In genomic region chr3R:5059320-5059719, dm6 we compare ENCODE assay signal across 1 fruit fly cellular context.
TF ChIP-seq lines count a peak whose summit lies in the region.

No protein-coding gene starts in this region.

TF ChIP-seq in whole organism, embryonic, 481 proteins besides CTCF, POLR2A, EP300 and RAD21 (continued from another document and continues in another):
- peak; percentile 6 for TF ChIP-seq CG18262 (tag; optimal IDR thresholded peaks at IDR 0.05; lab: Kevin White, UChicago)
- no peak for TF ChIP-seq CG17385 (GFP tag; optimal IDR thresholded peaks at IDR 0.05; lab: Kevin White, UChicago)
- no peak for TF ChIP-seq CG10431 (GFP tag; optimal IDR thresholded peaks at IDR 0.05; lab: Kevin White, UChicago)
- no peak for TF ChIP-seq crp (GFP tag; optimal IDR thresholded peaks at IDR 0.05; lab: Kevin White, UChicago)
- TF ChIP-seq esg (GFP tag; conservative IDR thresholded peaks at IDR 0.05; lab: Robert Waterston, UW): no peak
- TF ChIP-seq CG31441 (GFP tag; IDR thresholded peaks at IDR 0.05; lab: Robert Waterston, UW): 0 out of 2 replicates have a peak, but pooled peaks have one; percentile 33
- peak; percentile 17 for TF ChIP-seq CG18619 (GFP tag; optimal IDR thresholded peaks at IDR 0.05; lab: Kevin White, UChicago)
- no peak for TF ChIP-seq CG17802 (tag; optimal IDR thresholded peaks at IDR 0.05; lab: Kevin White, UChicago)
- no peak for TF ChIP-seq CG12236 (GFP tag; optimal IDR thresholded peaks at IDR 0.05; lab: Kevin White, UChicago)
- TF ChIP-seq ac (GFP tag; optimal IDR thresholded peaks at IDR 0.05; lab: Kevin White, UChicago): no peak
- TF ChIP-seq E2f1 (GFP tag; IDR thresholded peaks at IDR 0.05; lab: Robert Waterston, UW): no peak
- TF ChIP-seq Dref (GFP tag; IDR thresholded peaks at IDR 0.05; lab: Robert Waterston, UW): no peak
- TF ChIP-seq gsb-n (tag; optimal IDR thresholded peaks at IDR 0.05; lab: Kevin White, UChicago): no peak
- no peak for TF ChIP-seq ranshi (GFP tag; IDR thresholded peaks at IDR 0.05; lab: Robert Waterston, UW)
- no peak for TF ChIP-seq CG4854 (GFP tag; optimal IDR thresholded peaks at IDR 0.05; lab: Kevin White, UChicago)
- TF ChIP-seq ewg (GFP tag; optimal IDR thresholded peaks at IDR 0.05; lab: Kevin White, UChicago): no peak
- TF ChIP-seq Hmr (GFP tag; optimal IDR thresholded peaks at IDR 0.05; lab: Kevin White, UChicago): no peak
- TF ChIP-seq CG8290 (GFP tag; optimal IDR thresholded peaks at IDR 0.05; lab: Kevin White, UChicago): no peak
- no peak for TF ChIP-seq CG8290 (tag; optimal IDR thresholded peaks at IDR 0.05; lab: Kevin White, UChicago)
- peak; percentile 13 for TF ChIP-seq Meics (GFP tag; optimal IDR thresholded peaks at IDR 0.05; lab: Kevin White, UChicago)
- TF ChIP-seq Mrtf (GFP tag; IDR thresholded peaks at IDR 0.05; lab: Robert Waterston, UW): no peak
- no peak for TF ChIP-seq cg (GFP tag; optimal IDR thresholded peaks at IDR 0.05; lab: Kevin White, UChicago)
- TF ChIP-seq CG1529 (GFP tag; optimal IDR thresholded peaks at IDR 0.05; lab: Kevin White, UChicago): no peak
- TF ChIP-seq CG3281 (GFP tag; optimal IDR thresholded peaks at IDR 0.05; lab: Kevin White, UChicago): peak; percentile 43
- no peak for TF ChIP-seq CG1024 (GFP tag; IDR thresholded peaks at IDR 0.05; lab: Robert Waterston, UW)
- TF ChIP-seq CG14050 (GFP tag; IDR thresholded peaks at IDR 0.05; lab: Robert Waterston, UW): no peak
- TF ChIP-seq sc (optimal IDR thresholded peaks at IDR 0.05; lab: Kevin White, UChicago): no peak
- no peak for TF ChIP-seq sc (GFP tag; optimal IDR thresholded peaks at IDR 0.05; lab: Kevin White, UChicago)
- no peak for TF ChIP-seq CG8924 (tag; optimal IDR thresholded peaks at IDR 0.05; lab: Kevin White, UChicago)
- no peak for TF ChIP-seq CG10959 (GFP tag; IDR thresholded peaks at IDR 0.05; lab: Robert Waterston, UW)
- no peak for TF ChIP-seq sima (GFP tag; optimal IDR thresholded peaks at IDR 0.05; lab: Kevin White, UChicago)
- TF ChIP-seq twi (tag; optimal IDR thresholded peaks at IDR 0.05; lab: Kevin White, UChicago): no peak
- TF ChIP-seq abd-A (tag; optimal IDR thresholded peaks at IDR 0.05; lab: Kevin White, UChicago): no peak
- TF ChIP-seq CG11723 (GFP tag; optimal IDR thresholded peaks at IDR 0.05; lab: Kevin White, UChicago): peak; percentile 16
- no peak for TF ChIP-seq CG13894 (tag; optimal IDR thresholded peaks at IDR 0.05; lab: Kevin White, UChicago)
- TF ChIP-seq trem (tag; optimal IDR thresholded peaks at IDR 0.05; lab: Kevin White, UChicago): no peak
- TF ChIP-seq CG18764 (GFP tag; optimal IDR thresholded peaks at IDR 0.05; lab: Kevin White, UChicago): no peak
- no peak for TF ChIP-seq CG31388 (GFP tag; optimal IDR thresholded peaks at IDR 0.05; lab: Kevin White, UChicago)
- TF ChIP-seq gcm2 (GFP tag; optimal IDR thresholded peaks at IDR 0.05; lab: Kevin White, UChicago): no peak
- TF ChIP-seq CG9797 (GFP tag; optimal IDR thresholded peaks at IDR 0.05; lab: Kevin White, UChicago): no peak
- TF ChIP-seq Rx (GFP tag; IDR thresholded peaks at IDR 0.05; lab: Robert Waterston, UW): no peak
- TF ChIP-seq CG5245 (GFP tag; optimal IDR thresholded peaks at IDR 0.05; lab: Kevin White, UChicago): no peak
- TF ChIP-seq Asciz (GFP tag; optimal IDR thresholded peaks at IDR 0.05; lab: Kevin White, UChicago): peak; percentile 50
- no peak for TF ChIP-seq pb (GFP tag; optimal IDR thresholded peaks at IDR 0.05; lab: Kevin White, UChicago)
- TF ChIP-seq ERR (GFP tag; optimal IDR thresholded peaks at IDR 0.05; lab: Kevin White, UChicago): no peak
- TF ChIP-seq insv (GFP tag; optimal IDR thresholded peaks at IDR 0.05; lab: Kevin White, UChicago): no peak
- TF ChIP-seq unpg (GFP tag; optimal IDR thresholded peaks at IDR 0.05; lab: Kevin White, UChicago): no peak
- no peak for TF ChIP-seq crc (GFP tag; optimal IDR thresholded peaks at IDR 0.05; lab: Kevin White, UChicago)
- no peak for TF ChIP-seq NC2α (GFP tag; optimal IDR thresholded peaks at IDR 0.05; lab: Kevin White, UChicago)
- TF ChIP-seq Hmx (GFP tag; optimal IDR thresholded peaks at IDR 0.05; lab: Kevin White, UChicago): no peak
- TF ChIP-seq CG17359 (tag; optimal IDR thresholded peaks at IDR 0.05; lab: Kevin White, UChicago): no peak
- no peak for TF ChIP-seq CG6854 (GFP tag; optimal IDR thresholded peaks at IDR 0.05; lab: Kevin White, UChicago)
- no peak for TF ChIP-seq NFAT (GFP tag; IDR thresholded peaks at IDR 0.05; lab: Robert Waterston, UW)
- no peak for TF ChIP-seq Spps (tag; optimal IDR thresholded peaks at IDR 0.05; lab: Kevin White, UChicago)
- no peak for TF ChIP-seq Poxn (GFP tag; IDR thresholded peaks at IDR 0.05; lab: Robert Waterston, UW)
- TF ChIP-seq C15 (GFP tag; IDR thresholded peaks at IDR 0.05; lab: Robert Waterston, UW): no peak
- TF ChIP-seq HLHmδ (GFP tag; optimal IDR thresholded peaks at IDR 0.05; lab: Kevin White, UChicago): no peak
- TF ChIP-seq Xrp1 (GFP tag; IDR thresholded peaks at IDR 0.05; lab: Robert Waterston, UW): no peak
- TF ChIP-seq pum (GFP tag; optimal IDR thresholded peaks at IDR 0.05; lab: Kevin White, UChicago): no peak
- no peak for TF ChIP-seq phol (tag; optimal IDR thresholded peaks at IDR 0.05; lab: Kevin White, UChicago)
- TF ChIP-seq Xbp1 (GFP tag; optimal IDR thresholded peaks at IDR 0.05; lab: Kevin White, UChicago): no peak
- TF ChIP-seq Antp (GFP tag; optimal IDR thresholded peaks at IDR 0.05; lab: Kevin White, UChicago): no peak
- no peak for TF ChIP-seq CG34224 (GFP tag; IDR thresholded peaks at IDR 0.05; lab: Robert Waterston, UW; ENCODE audit: partially characterized antibody)
- 0 out of 2 replicates have a peak, but pooled peaks have one; percentile 14 for TF ChIP-seq CG14014 (GFP tag; IDR thresholded peaks at IDR 0.05; lab: Robert Waterston, UW)
- TF ChIP-seq br (optimal IDR thresholded peaks at IDR 0.05; lab: Kevin White, UChicago): no peak
- TF ChIP-seq dan (GFP tag; IDR thresholded peaks at IDR 0.05; lab: Robert Waterston, UW): no peak
- TF ChIP-seq sd (tag; optimal IDR thresholded peaks at IDR 0.05; lab: Kevin White, UChicago): peak; percentile 48
- TF ChIP-seq CG8281 (tag; optimal IDR thresholded peaks at IDR 0.05; lab: Kevin White, UChicago): no peak
- TF ChIP-seq nau (GFP tag; optimal IDR thresholded peaks at IDR 0.05; lab: Kevin White, UChicago): no peak
- TF ChIP-seq lab (GFP tag; optimal IDR thresholded peaks at IDR 0.05; lab: Kevin White, UChicago): peak; percentile 28
- TF ChIP-seq CG3726 (GFP tag; IDR thresholded peaks at IDR 0.05; lab: Robert Waterston, UW): no peak
- TF ChIP-seq vnd (GFP tag; IDR thresholded peaks at IDR 0.05; lab: Robert Waterston, UW; ENCODE audit: partially characterized antibody): no peak
- TF ChIP-seq CG11247 (GFP tag; IDR thresholded peaks at IDR 0.05; lab: Robert Waterston, UW): no peak
- TF ChIP-seq zen2 (GFP tag; IDR thresholded peaks at IDR 0.05; lab: Robert Waterston, UW; ENCODE audit: partially characterized antibody): no peak
- TF ChIP-seq nerfin-1 (tag; optimal IDR thresholded peaks at IDR 0.05; lab: Kevin White, UChicago): no peak
- no peak for TF ChIP-seq Abd-B (GFP tag; optimal IDR thresholded peaks at IDR 0.05; lab: Kevin White, UChicago)
- TF ChIP-seq trh (GFP tag; optimal IDR thresholded peaks at IDR 0.05; lab: Kevin White, UChicago): no peak
- no peak for TF ChIP-seq Jarid2 (GFP tag; optimal IDR thresholded peaks at IDR 0.05; lab: Kevin White, UChicago)
- peak; percentile 17 for TF ChIP-seq CG9727 (GFP tag; optimal IDR thresholded peaks at IDR 0.05; lab: Kevin White, UChicago)
- no peak for TF ChIP-seq CG3163 (GFP tag; optimal IDR thresholded peaks at IDR 0.05; lab: Kevin White, UChicago)
- no peak for TF ChIP-seq HmgZ (tag; optimal IDR thresholded peaks at IDR 0.05; lab: Kevin White, UChicago)
- TF ChIP-seq CG9817 (tag; optimal IDR thresholded peaks at IDR 0.05; lab: Kevin White, UChicago): no peak
- TF ChIP-seq CG13424 (tag; optimal IDR thresholded peaks at IDR 0.05; lab: Kevin White, UChicago): peak; percentile 5
- TF ChIP-seq CG9932 (GFP tag; IDR thresholded peaks at IDR 0.05; lab: Robert Waterston, UW): no peak
- TF ChIP-seq gfzf (GFP tag; optimal IDR thresholded peaks at IDR 0.05; lab: Kevin White, UChicago): no peak
- TF ChIP-seq PHDP (tag; optimal IDR thresholded peaks at IDR 0.05; lab: Kevin White, UChicago): no peak
- TF ChIP-seq Ssrp (tag; optimal IDR thresholded peaks at IDR 0.05; lab: Kevin White, UChicago): no peak
- no peak for TF ChIP-seq Bteb2 (GFP tag; optimal IDR thresholded peaks at IDR 0.05; lab: Kevin White, UChicago)
- TF ChIP-seq onecut (GFP tag; IDR thresholded peaks at IDR 0.05; lab: Robert Waterston, UW): no peak
- no peak for TF ChIP-seq tgo (GFP tag; IDR thresholded peaks at IDR 0.05; lab: Robert Waterston, UW)
- TF ChIP-seq CG31224 (GFP tag; IDR thresholded peaks at IDR 0.05; lab: Robert Waterston, UW): no peak
- TF ChIP-seq CG5180 (GFP tag; optimal IDR thresholded peaks at IDR 0.05; lab: Kevin White, UChicago): no peak
- no peak for TF ChIP-seq disco-r (GFP tag; optimal IDR thresholded peaks at IDR 0.05; lab: Kevin White, UChicago)
- TF ChIP-seq knrl (GFP tag; IDR thresholded peaks at IDR 0.05; lab: Robert Waterston, UW; ENCODE audit: partially characterized antibody): no peak
- TF ChIP-seq psq (GFP tag; optimal IDR thresholded peaks at IDR 0.05; lab: Kevin White, UChicago): no peak
- no peak for TF ChIP-seq CG2116 (GFP tag; optimal IDR thresholded peaks at IDR 0.05; lab: Kevin White, UChicago)
- no peak for TF ChIP-seq CG15479 (GFP tag; optimal IDR thresholded peaks at IDR 0.05; lab: Kevin White, UChicago)
- TF ChIP-seq dati (GFP tag; IDR thresholded peaks at IDR 0.05; lab: Robert Waterston, UW): no peak
- peak; percentile 46 for TF ChIP-seq CG2678 (tag; optimal IDR thresholded peaks at IDR 0.05; lab: Kevin White, UChicago)
- no peak for TF ChIP-seq ttk (GFP tag; IDR thresholded peaks at IDR 0.05; lab: Robert Waterston, UW)
- TF ChIP-seq toy (GFP tag; IDR thresholded peaks at IDR 0.05; lab: Robert Waterston, UW): no peak
- no peak for TF ChIP-seq CoRest (tag; optimal IDR thresholded peaks at IDR 0.05; lab: Kevin White, UChicago)
- TF ChIP-seq CG2129 (GFP tag; IDR thresholded peaks at IDR 0.05; lab: Robert Waterston, UW; ENCODE audit: partially characterized antibody): no peak
- no peak for TF ChIP-seq Bgb (GFP tag; IDR thresholded peaks at IDR 0.05; lab: Robert Waterston, UW; ENCODE audit: partially characterized antibody)
- no peak for TF ChIP-seq CG17186 (GFP tag; optimal IDR thresholded peaks at IDR 0.05; lab: Kevin White, UChicago)
- TF ChIP-seq Side (GFP tag; optimal IDR thresholded peaks at IDR 0.05; lab: Kevin White, UChicago): no peak
- TF ChIP-seq H2.0 (GFP tag; IDR thresholded peaks at IDR 0.05; lab: Robert Waterston, UW): no peak
- no peak for TF ChIP-seq CG30431 (GFP tag; optimal IDR thresholded peaks at IDR 0.05; lab: Kevin White, UChicago)
- no peak for TF ChIP-seq CG4360 (GFP tag; IDR thresholded peaks at IDR 0.05; lab: Robert Waterston, UW)
- no peak for TF ChIP-seq exex (tag; optimal IDR thresholded peaks at IDR 0.05; lab: Kevin White, UChicago)
- TF ChIP-seq CG10366 (GFP tag; IDR thresholded peaks at IDR 0.05; lab: Robert Waterston, UW): no peak
- TF ChIP-seq CG6254 (GFP tag; optimal IDR thresholded peaks at IDR 0.05; lab: Kevin White, UChicago): no peak
- peak; percentile 8 for TF ChIP-seq CG13296 (GFP tag; optimal IDR thresholded peaks at IDR 0.05; lab: Kevin White, UChicago)
- TF ChIP-seq BEAF-32 (GFP tag; optimal IDR thresholded peaks at IDR 0.05; lab: Kevin White, UChicago): no peak
- TF ChIP-seq en (GFP tag; optimal IDR thresholded peaks at IDR 0.05; lab: Kevin White, UChicago): no peak
- no peak for TF ChIP-seq CG6813 (GFP tag; optimal IDR thresholded peaks at IDR 0.05; lab: Kevin White, UChicago)
- TF ChIP-seq inv (GFP tag; IDR thresholded peaks at IDR 0.05; lab: Robert Waterston, UW; ENCODE audit: partially characterized antibody): no peak
- TF ChIP-seq Sox100B (GFP tag; optimal IDR thresholded peaks at IDR 0.05; lab: Kevin White, UChicago): peak; percentile 18
- TF ChIP-seq CG2712 (tag; optimal IDR thresholded peaks at IDR 0.05; lab: Kevin White, UChicago): no peak
- TF ChIP-seq CG32767 (GFP tag; IDR thresholded peaks at IDR 0.05; lab: Robert Waterston, UW): no peak
- no peak for TF ChIP-seq CG7357 (GFP tag; IDR thresholded peaks at IDR 0.05; lab: Robert Waterston, UW)
- TF ChIP-seq Sox102F (GFP tag; optimal IDR thresholded peaks at IDR 0.05; lab: Kevin White, UChicago): no peak
- TF ChIP-seq CG16863 (GFP tag; optimal IDR thresholded peaks at IDR 0.05; lab: Kevin White, UChicago): no peak
- no peak for TF ChIP-seq Trl (optimal IDR thresholded peaks at IDR 0.05; lab: Kevin White, UChicago)
- TF ChIP-seq Trl (GFP tag; optimal IDR thresholded peaks at IDR 0.05; lab: Kevin White, UChicago): no peak
- no peak for TF ChIP-seq Max (GFP tag; optimal IDR thresholded peaks at IDR 0.05; lab: Kevin White, UChicago)
- peak; percentile 18; the same call in 1 of the 3 replicates for TF ChIP-seq CG17361 (GFP tag; IDR thresholded peaks at IDR 0.05; lab: Robert Waterston, UW)
- no peak for TF ChIP-seq CG9215 (GFP tag; IDR thresholded peaks at IDR 0.05; lab: Robert Waterston, UW)
- no peak for TF ChIP-seq CG14441 (GFP tag; IDR thresholded peaks at IDR 0.05; lab: Robert Waterston, UW)
- no peak for TF ChIP-seq tio (GFP tag; optimal IDR thresholded peaks at IDR 0.05; lab: Kevin White, UChicago)
- TF ChIP-seq CG2202 (tag; optimal IDR thresholded peaks at IDR 0.05; lab: Kevin White, UChicago): no peak
- TF ChIP-seq Mad (GFP tag; optimal IDR thresholded peaks at IDR 0.05; lab: Kevin White, UChicago): no peak
- TF ChIP-seq CG10565 (GFP tag; optimal IDR thresholded peaks at IDR 0.05; lab: Kevin White, UChicago): no peak
- no peak for TF ChIP-seq zfh2 (GFP tag; optimal IDR thresholded peaks at IDR 0.05; lab: Kevin White, UChicago)
- TF ChIP-seq CG7786 (GFP tag; optimal IDR thresholded peaks at IDR 0.05; lab: Kevin White, UChicago): no peak
- no peak for TF ChIP-seq CG6272 (GFP tag; IDR thresholded peaks at IDR 0.05; lab: Robert Waterston, UW)
- no peak for TF ChIP-seq CG8944 (GFP tag; optimal IDR thresholded peaks at IDR 0.05; lab: Kevin White, UChicago)
- TF ChIP-seq HLH54F (GFP tag; optimal IDR thresholded peaks at IDR 0.05; lab: Kevin White, UChicago): no peak
- no peak for TF ChIP-seq odd (GFP tag; optimal IDR thresholded peaks at IDR 0.05; lab: Kevin White, UChicago)
- no peak for TF ChIP-seq chn (GFP tag; optimal IDR thresholded peaks at IDR 0.05; lab: Kevin White, UChicago)
- TF ChIP-seq fru (optimal IDR thresholded peaks at IDR 0.05; lab: Kevin White, UChicago): no peak
